Worm (Caenorhabditis elegans) whole organism, L3 larva: Measurements from ENCODE around the gene ulp-2.
"Not testable (repeated sequence)": the region's sequence is repeated elsewhere in the genome, so short reads cannot be mapped to it uniquely, and the experiment has no call there.

Experiments used
- R02D3.7 ChIP-seq: fragments of 150-350 bp; optimal IDR thresholded peaks from 2 replicates; lab custom pipeline; 2014; ENCODE audit warnings: missing biosample characterization, missing genetic modification characterization
- ZK546.5 ChIP-seq: sonication (generic microtip); optimal IDR thresholded peaks from 2 replicates; lab custom pipeline; 2017; ENCODE audit warnings: missing biosample characterization, missing genetic modification characterization
- aly-2 ChIP-seq: fragments of 150-350 bp; optimal IDR thresholded peaks from 2 replicates; lab custom pipeline; 2014; ENCODE audit warnings: missing biosample characterization, missing genetic modification characterization
- ama-1 ChIP-seq: fragments of 150-350 bp; optimal IDR thresholded peaks from 2 replicates; lab custom pipeline; 2018
- ceh-28 ChIP-seq: fragments of 150-350 bp; optimal IDR thresholded peaks from 2 replicates; lab custom pipeline; 2014; ENCODE audit warnings: missing biosample characterization, missing genetic modification reagents, missing genetic modification characterization
- ceh-82 ChIP-seq: fragments of 150-350 bp; optimal IDR thresholded peaks from 2 replicates; lab custom pipeline; 2014; ENCODE audit warnings: missing biosample characterization, missing genetic modification characterization
- daf-12 ChIP-seq: fragments of 150-350 bp; optimal IDR thresholded peaks from 2 replicates; lab custom pipeline; 2014; ENCODE audit warnings: missing biosample characterization, missing genetic modification reagents, missing genetic modification characterization
- egl-27 ChIP-seq: sonication (generic microtip); optimal IDR thresholded peaks from 4 replicates; lab custom pipeline; 2017; ENCODE audit warnings: missing biosample characterization, missing genetic modification reagents, missing genetic modification characterization
- egl-5 ChIP-seq: fragments of 150-350 bp; optimal IDR thresholded peaks from 2 replicates; lab custom pipeline; 2017; ENCODE audit warnings: missing biosample characterization, missing genetic modification reagents, missing genetic modification characterization, inconsistent platforms
- elt-1 ChIP-seq: fragments of 150-350 bp; optimal IDR thresholded peaks from 2 replicates; lab custom pipeline; 2014; ENCODE audit warnings: missing biosample characterization, missing genetic modification characterization
- elt-2 ChIP-seq: sonication (generic microtip); optimal IDR thresholded peaks from 2 replicates; lab custom pipeline; 2016; ENCODE audit warnings: missing genetic modification reagents, mild to moderate bottlenecking, missing genetic modification characterization, missing compliant biosample characterization
- elt-3 ChIP-seq, 3 experiments: fragments of 150-350 bp in 1 of 3; sonication (generic microtip) in 2 of 3; optimal IDR thresholded peaks; 2 replicates in 2 of 3; 4 replicates in 1 of 3; lab custom pipeline; 2014 to 2017; ENCODE audit warnings: missing biosample characterization in 3 of 3, missing genetic modification characterization in 3 of 3
- eor-1 ChIP-seq, 2 experiments: fragments of 150-350 bp; optimal IDR thresholded peaks; 2 replicates each; lab custom pipeline; 2014 to 2018; ENCODE audit warnings: missing biosample characterization in 2 of 2, missing genetic modification characterization in 2 of 2
- fkh-2 ChIP-seq: fragments of 150-350 bp; optimal IDR thresholded peaks from 2 replicates; lab custom pipeline; 2014; ENCODE audit warnings: missing biosample characterization, missing genetic modification reagents, missing genetic modification characterization
- fos-1 ChIP-seq: fragments of 150-350 bp; optimal IDR thresholded peaks from 2 replicates; lab custom pipeline; 2014; ENCODE audit warnings: missing biosample characterization, missing genetic modification characterization
- hmg-11 ChIP-seq: sonication (generic microtip); optimal IDR thresholded peaks from 2 replicates; lab custom pipeline; 2016; ENCODE audit warnings: missing genetic modification characterization, missing compliant biosample characterization
- jun-1 ChIP-seq: fragments of 150-350 bp; optimal IDR thresholded peaks from 2 replicates; lab custom pipeline; 2014; ENCODE audit warnings: missing biosample characterization, missing genetic modification reagents, missing genetic modification characterization
- lin-15B ChIP-seq: fragments of 150-350 bp; optimal IDR thresholded peaks from 2 replicates; lab custom pipeline; 2014; ENCODE audit warnings: missing biosample characterization, missing genetic modification characterization
- lsy-12 ChIP-seq: sonication (generic microtip); optimal IDR thresholded peaks from 2 replicates; lab custom pipeline; 2016; ENCODE audit warnings: mild to moderate bottlenecking, missing genetic modification characterization, missing compliant biosample characterization
- mdl-1 ChIP-seq: fragments of 150-350 bp; optimal IDR thresholded peaks from 2 replicates; lab custom pipeline; 2014; ENCODE audit warnings: missing biosample characterization, missing genetic modification characterization
- mml-1 ChIP-seq: fragments of 150-350 bp; sonication (generic microtip); optimal IDR thresholded peaks from 3 replicates; lab custom pipeline; 2014; ENCODE audit warnings: missing biosample characterization, missing genetic modification characterization
- nfya-1 ChIP-seq: sonication (generic microtip); optimal IDR thresholded peaks from 2 replicates; lab custom pipeline; 2017; ENCODE audit warnings: missing genetic modification characterization, mild to moderate bottlenecking, missing compliant biosample characterization, antibody characterized with exemption, moderate library complexity; ENCODE audit not compliant: insufficient read depth
- nhr-12 ChIP-seq: fragments of 150-350 bp; optimal IDR thresholded peaks from 2 replicates; lab custom pipeline; 2014; ENCODE audit warnings: missing biosample characterization, missing genetic modification characterization
- nhr-23 ChIP-seq: fragments of 150-350 bp; optimal IDR thresholded peaks from 2 replicates; lab custom pipeline; 2014; ENCODE audit warnings: missing biosample characterization, missing genetic modification reagents, missing genetic modification characterization
- nhr-25 ChIP-seq: sonication (generic microtip); optimal IDR thresholded peaks from 2 replicates; lab custom pipeline; 2017; ENCODE audit warnings: missing biosample characterization, missing genetic modification characterization
- nhr-28 ChIP-seq: fragments of 150-350 bp; optimal IDR thresholded peaks from 2 replicates; lab custom pipeline; 2014; ENCODE audit warnings: missing biosample characterization, missing genetic modification characterization
- nhr-43 ChIP-seq: sonication (generic microtip); optimal IDR thresholded peaks from 2 replicates; lab custom pipeline; 2016; ENCODE audit warnings: mild to moderate bottlenecking, missing genetic modification characterization, missing compliant biosample characterization; ENCODE audit not compliant: poor library complexity, severe bottlenecking
- nhr-76 ChIP-seq: fragments of 150-350 bp; sonication (generic microtip); optimal IDR thresholded peaks from 5 replicates; lab custom pipeline; 2014; ENCODE audit warnings: missing biosample characterization, missing genetic modification characterization
- nhr-77 ChIP-seq: fragments of 150-350 bp; optimal IDR thresholded peaks from 2 replicates; lab custom pipeline; 2014; ENCODE audit warnings: missing biosample characterization, missing genetic modification characterization
- pha-4 ChIP-seq: fragments of 150-350 bp; optimal IDR thresholded peaks from 2 replicates; lab custom pipeline; 2014; ENCODE audit warnings: missing biosample characterization, missing genetic modification reagents, missing genetic modification characterization
- pqm-1 ChIP-seq: fragments of 150-350 bp; optimal IDR thresholded peaks from 2 replicates; lab custom pipeline; 2017; ENCODE audit warnings: missing biosample characterization, missing genetic modification characterization, inconsistent platforms
- sea-2 ChIP-seq: fragments of 150-350 bp; sonication (generic microtip); optimal IDR thresholded peaks from 4 replicates; lab custom pipeline; 2014; ENCODE audit warnings: missing biosample characterization, missing genetic modification reagents, missing genetic modification characterization
- skn-1 ChIP-seq: fragments of 150-350 bp; optimal IDR thresholded peaks from 2 replicates; lab custom pipeline; 2014; ENCODE audit warnings: missing biosample characterization, missing genetic modification characterization
- tbx-2 ChIP-seq: sonication (generic microtip); optimal IDR thresholded peaks from 2 replicates; lab custom pipeline; 2016; ENCODE audit warnings: mild to moderate bottlenecking, missing genetic modification characterization, missing compliant biosample characterization
- unc-39 ChIP-seq: sonication (generic microtip); optimal IDR thresholded peaks from 4 replicates; lab custom pipeline; 2017; ENCODE audit warnings: missing biosample characterization, missing genetic modification characterization
- unc-62 ChIP-seq: fragments of 150-350 bp; sonication (generic microtip); optimal IDR thresholded peaks from 4 replicates; lab custom pipeline; 2014; ENCODE audit warnings: missing biosample characterization, missing genetic modification reagents, missing genetic modification characterization
- zag-1 ChIP-seq: fragments of 150-350 bp; optimal IDR thresholded peaks from 2 replicates; lab custom pipeline; 2014; ENCODE audit warnings: missing biosample characterization, missing genetic modification characterization
- ztf-11 ChIP-seq: fragments of 150-350 bp; optimal IDR thresholded peaks from 2 replicates; lab custom pipeline; 2014; ENCODE audit warnings: missing biosample characterization, missing genetic modification characterization
- ztf-4 ChIP-seq: fragments of 150-350 bp; optimal IDR thresholded peaks from 2 replicates; lab custom pipeline; 2014; ENCODE audit warnings: missing biosample characterization, missing genetic modification characterization

Gene ulp-2

ce11 chrII:4920608-4921007, 39.1 kb downstream of the ulp-2 start:
- TF ChIP-seq nhr-25 (tag; lab: Kevin White, UChicago): peak; percentile 11
- no peak for TF ChIP-seq eor-1 (tag; optimal IDR thresholded peaks at IDR 0.05; lab: Kevin White, UChicago)
- TF ChIP-seq nfya-1: no peak
- TF ChIP-seq pqm-1: peak; percentile 32
- no peak for TF ChIP-seq unc-39 (tag; lab: Kevin White, UChicago)
- TF ChIP-seq elt-2 (tag; lab: Kevin White, UChicago): peak; percentile 80
- TF ChIP-seq, all 47 proteins: peak for 3

- TF ChIP-seq nhr-25 (tag; lab: Kevin White, UChicago) (peak; percentile 32), lin-15B (tag; lab: Kevin White, UChicago) (no peak)
Measured at ce11 chrII:4918501-4919021, 41.1 kb downstream of the ulp-2 start.

- not testable (repeated sequence) for TF ChIP-seq nhr-23 (tag; lab: Kevin White, UChicago); skn-1; ZK546.5 (tag; lab: Kevin White, UChicago)
Measured at ce11 chrII:4916462-4916861, 43.2 kb downstream of the ulp-2 start, which contains the start of gene msp-31. msp-31 (minus strand) TSS chrII:4916562.

- TF ChIP-seq ZK546.5 (tag; lab: Kevin White, UChicago) (no peak), daf-12 (tag; lab: Kevin White, UChicago) (no peak), skn-1 (no peak), nhr-12 (tag; lab: Kevin White, UChicago) (no peak), ztf-4 (tag; lab: Kevin White, UChicago) (no peak), ztf-11 (no peak), nfya-1 (no peak), ceh-82 (tag; lab: Kevin White, UChicago) (no peak), zag-1 (tag; lab: Kevin White, UChicago) (no peak), mdl-1 (tag; lab: Kevin White, UChicago) (no peak), nhr-23 (tag; lab: Kevin White, UChicago) (no peak), nhr-43 (tag; lab: Kevin White, UChicago) (no peak), unc-62 (GFP tag; lab: Kevin White, UChicago) (no peak), sea-2 (no peak), mml-1 (tag; lab: Kevin White, UChicago) (no peak)
Measured at ce11 chrII:4915572-4915971, 44.1 kb downstream of the ulp-2 start.

DNA sequence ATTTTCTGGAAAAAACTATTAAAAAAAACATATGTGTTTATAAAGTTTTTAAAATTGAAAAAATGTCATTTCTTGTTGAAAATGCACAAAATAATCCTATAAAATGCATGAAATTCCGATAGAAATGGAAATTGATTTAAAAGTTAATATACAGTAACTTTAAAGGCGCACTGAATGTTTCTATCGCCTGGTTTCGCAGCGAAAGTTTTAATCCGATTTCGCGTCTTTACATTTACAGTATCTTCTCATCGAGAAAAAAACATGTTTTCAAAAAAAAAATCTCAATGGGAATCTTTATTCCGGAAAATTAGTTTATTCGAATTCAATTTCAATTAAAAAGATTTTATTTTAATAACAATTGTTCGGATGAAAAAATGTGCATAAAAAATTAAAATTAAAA, 45.5 kb downstream of the ulp-2 start, which contains the start of gene R05F9.11:
TSS of gene R05F9.11 (minus strand) at position 5 of the 400 bp plus-strand sequence.
- TF ChIP-seq elt-2 (tag; lab: Kevin White, UChicago) (peak; percentile 13), nhr-23 (tag; lab: Kevin White, UChicago) (no peak)

- TF ChIP-seq hmg-11 (tag; lab: Kevin White, UChicago): no peak
- TF ChIP-seq ama-1: no peak
- no peak for TF ChIP-seq fkh-2
- TF ChIP-seq egl-27 (tag; lab: Kevin White, UChicago): no peak
- peak; percentile 88 for TF ChIP-seq egl-5 (tag; lab: Kevin White, UChicago)
- peak; percentile 22 for TF ChIP-seq elt-2 (tag; lab: Kevin White, UChicago)
- TF ChIP-seq tbx-2: peak; percentile 5
- no peak for TF ChIP-seq sea-2
- TF ChIP-seq nhr-25 (tag; lab: Kevin White, UChicago): no peak
- no peak for TF ChIP-seq unc-39 (tag; lab: Kevin White, UChicago)
- TF ChIP-seq skn-1: peak; percentile 93
- no peak for TF ChIP-seq unc-62 (GFP tag; lab: Kevin White, UChicago)
- TF ChIP-seq R02D3.7 (tag; lab: Kevin White, UChicago): no peak
- TF ChIP-seq nhr-43 (tag; lab: Kevin White, UChicago): no peak
- no peak for TF ChIP-seq eor-1 (tag; optimal IDR thresholded peaks at IDR 0.05; lab: Kevin White, UChicago)
- no peak for TF ChIP-seq elt-1 (tag; lab: Kevin White, UChicago)
- no peak for TF ChIP-seq mml-1 (tag; lab: Kevin White, UChicago)
- TF ChIP-seq nhr-28 (tag; lab: Kevin White, UChicago): no peak
- TF ChIP-seq nhr-77 (tag; lab: Kevin White, UChicago): no peak
- TF ChIP-seq jun-1 (tag; lab: Kevin White, UChicago): no peak
- TF ChIP-seq ztf-4 (tag; lab: Kevin White, UChicago): no peak
- no peak for TF ChIP-seq zag-1 (tag; lab: Kevin White, UChicago)
- no peak for TF ChIP-seq aly-2
- no peak for TF ChIP-seq daf-12 (tag; lab: Kevin White, UChicago)
- TF ChIP-seq nhr-23 (tag; lab: Kevin White, UChicago): peak; percentile 26
- no peak for TF ChIP-seq lsy-12
- no peak for TF ChIP-seq ceh-82 (tag; lab: Kevin White, UChicago)
- TF ChIP-seq ztf-11: no peak
- TF ChIP-seq lin-15B (tag; lab: Kevin White, UChicago): no peak
- TF ChIP-seq fos-1 (tag; lab: Kevin White, UChicago): no peak
- no peak for TF ChIP-seq nhr-76 (tag; lab: Kevin White, UChicago)
- TF ChIP-seq elt-3 (tag; optimal IDR thresholded peaks at IDR 0.05; lab: Kevin White, UChicago): no peak
- TF ChIP-seq pha-4 (tag; lab: Kevin White, UChicago): no peak
- no peak for TF ChIP-seq ZK546.5 (tag; lab: Kevin White, UChicago)
- no peak for TF ChIP-seq ceh-28 (tag; lab: Kevin White, UChicago)
Measured at ce11 chrII:4908160-4908559, 51.5 kb downstream of the ulp-2 start.
